Fruit fly (Drosophila melanogaster) whole organism, pupa: Measurements from ENCODE around the gene CG32551.
A peak's percentile ranks its signal among the peaks of the same experiment; 100 is the strongest.

Source experiments
- CG12605 ChIP-seq: fragments of 200-800 bp; sonication (Bioruptor generic); IDR thresholded peaks from 2 replicates; pipeline ENCODE4 v1.3.6; 2022; ENCODE audit warnings: missing biosample characterization, missing genetic modification characterization
- CG13204 ChIP-seq: fragments of 200-800 bp; sonication (Bioruptor generic); optimal IDR thresholded peaks from 2 replicates; lab custom pipeline; 2018; ENCODE audit warnings: missing biosample characterization, mild to moderate bottlenecking, missing genetic modification characterization, moderate library complexity
- CG14655 ChIP-seq: fragments of 200-800 bp; sonication (Bioruptor generic); optimal IDR thresholded peaks from 3 replicates; lab custom pipeline; 2017; ENCODE audit warnings: mild to moderate bottlenecking, missing biosample characterization, missing genetic modification reagents, missing genetic modification characterization
- CG15710 ChIP-seq: fragments of 200-800 bp; sonication (Bioruptor generic); optimal IDR thresholded peaks from 2 replicates; lab custom pipeline; 2018; ENCODE audit warnings: missing biosample characterization, mild to moderate bottlenecking, missing genetic modification characterization, moderate library complexity
- CG17806 ChIP-seq: fragments of 200-800 bp; sonication (Bioruptor generic); optimal IDR thresholded peaks from 2 replicates; lab custom pipeline; 2018; ENCODE audit warnings: missing biosample characterization, mild to moderate bottlenecking, missing genetic modification characterization, moderate library complexity
- CG32121 ChIP-seq: fragments of 200-800 bp; sonication (Bioruptor generic); IDR thresholded peaks from 2 replicates; pipeline ENCODE4 v1.3.6; 2022; ENCODE audit warnings: missing biosample characterization, missing genetic modification characterization
- CG34367 ChIP-seq: fragments of 200-800 bp; sonication (Bioruptor generic); optimal IDR thresholded peaks from 2 replicates; lab custom pipeline; 2018; ENCODE audit warnings: missing biosample characterization, mild to moderate bottlenecking, missing genetic modification characterization
- CG4496 ChIP-seq: fragments of 200-800 bp; sonication (Bioruptor generic); IDR thresholded peaks from 3 replicates; pipeline ENCODE4 v1.3.6; 2022; ENCODE audit warnings: missing biosample characterization, missing genetic modification characterization
- CG8159 ChIP-seq: fragments of 200-800 bp; sonication (Bioruptor generic); optimal IDR thresholded peaks from 3 replicates; lab custom pipeline; 2018; ENCODE audit warnings: missing biosample characterization, mild to moderate bottlenecking, missing genetic modification characterization, moderate library complexity
- CG8301 ChIP-seq: fragments of 200-800 bp; sonication (Bioruptor generic); optimal IDR thresholded peaks from 2 replicates; lab custom pipeline; 2018; ENCODE audit warnings: missing biosample characterization, mild to moderate bottlenecking, missing genetic modification characterization
- CG9948 ChIP-seq: fragments of 200-800 bp; sonication (Bioruptor generic); optimal IDR thresholded peaks from 2 replicates; lab custom pipeline; 2018; ENCODE audit warnings: missing biosample characterization, mild to moderate bottlenecking, missing genetic modification characterization, moderate library complexity
- D1 ChIP-seq: fragments of 200-800 bp; sonication (Bioruptor generic); optimal IDR thresholded peaks from 2 replicates; lab custom pipeline; 2018; ENCODE audit warnings: missing biosample characterization, mild to moderate bottlenecking, missing genetic modification characterization, moderate library complexity
- EcR ChIP-seq: fragments of 200-800 bp; sonication (Bioruptor generic); optimal IDR thresholded peaks from 3 replicates; lab custom pipeline; 2019; ENCODE audit warnings: missing biosample characterization, missing genetic modification characterization, mild to moderate bottlenecking, moderate library complexity, missing genetic modification reagents
- Ets98B ChIP-seq: fragments of 200-800 bp; sonication (Bioruptor generic); IDR thresholded peaks from 2 replicates; pipeline ENCODE4 v1.3.6; 2022; ENCODE audit warnings: missing biosample characterization, missing genetic modification characterization
- Pif1A ChIP-seq: fragments of 200-800 bp; sonication (Bioruptor generic); optimal IDR thresholded peaks from 3 replicates; lab custom pipeline; 2016; ENCODE audit warnings: missing biosample characterization, missing genetic modification characterization
- Pif1B ChIP-seq: fragments of 200-800 bp; sonication (Bioruptor generic); optimal IDR thresholded peaks from 3 replicates; lab custom pipeline; 2016; ENCODE audit warnings: missing biosample characterization, missing genetic modification characterization
- Snoo ChIP-seq: fragments of 200-800 bp; sonication (Bioruptor generic); optimal IDR thresholded peaks from 3 replicates; lab custom pipeline; 2017; ENCODE audit warnings: missing biosample characterization, mild to moderate bottlenecking, missing genetic modification characterization, inconsistent platforms
- fd96Ca ChIP-seq: fragments of 200-800 bp; sonication (Bioruptor generic); IDR thresholded peaks from 3 replicates; pipeline ENCODE4 v1.3.6; 2022; ENCODE audit warnings: missing biosample characterization, missing genetic modification characterization
- gl ChIP-seq: fragments of 200-800 bp; sonication (Bioruptor generic); optimal IDR thresholded peaks from 2 replicates; lab custom pipeline; 2018; ENCODE audit warnings: missing biosample characterization, mild to moderate bottlenecking, missing genetic modification characterization
- rn ChIP-seq: fragments of 200-800 bp; sonication (Bioruptor generic); IDR thresholded peaks from 2 replicates; pipeline ENCODE4 v1.3.6; 2022; ENCODE audit warnings: missing biosample characterization, missing genetic modification characterization

CG32551 gene

dm6 chrX:18415115-18415514 lies 23.6 kb upstream of the CG32551 start, which contains the start of gene CG15056:
TSS of gene CG15056 (plus strand) at chrX:18415415.
- TF ChIP-seq CG8159 (tag; lab: Kevin White, UChicago) (no peak), CG4496 (GFP tag; lab: Robert Waterston, UW) (no peak), CG9948 (no peak), CG14655 (GFP tag; lab: Kevin White, UChicago) (no peak), CG34367 (tag; lab: Kevin White, UChicago) (no peak)

- TF ChIP-seq D1, result no peak
- TF ChIP-seq CG4496 (GFP tag; lab: Robert Waterston, UW), result peak; percentile 53; the same call in 2 of the 3 replicates
- peak; percentile 52; the same call in 1 of the 2 replicates for TF ChIP-seq CG32121 (GFP tag; lab: Robert Waterston, UW)
- peak; percentile 29; the same call in 1 of the 2 replicates for TF ChIP-seq CG12605 (GFP tag; lab: Robert Waterston, UW)
- TF ChIP-seq CG17806, result no peak
- no peak for TF ChIP-seq EcR (GFP tag; lab: Kevin White, UChicago)
- TF ChIP-seq CG9948, result no peak
- TF ChIP-seq Ets98B (GFP tag; lab: Robert Waterston, UW), result peak; percentile 43; the same call in 1 of the 2 replicates
Observed at dm6 chrX:18422112-18422511, 16.6 kb upstream of the CG32551 start, which contains the start of gene CG42323. TSS of gene CG42323 (plus strand) at chrX:18422413.

- TF ChIP-seq fd96Ca (GFP tag; lab: Robert Waterston, UW) (no peak), CG8301 (tag; lab: Kevin White, UChicago) (no peak), Pif1A (GFP tag; lab: Kevin White, UChicago) (no peak), Snoo (tag; lab: Kevin White, UChicago) (no peak), EcR (GFP tag; lab: Kevin White, UChicago) (no peak), CG17806 (no peak), CG8159 (tag; lab: Kevin White, UChicago) (no peak), CG12605 (GFP tag; lab: Robert Waterston, UW) (no peak), CG9948 (no peak), Ets98B (GFP tag; lab: Robert Waterston, UW) (no peak), CG13204 (GFP tag; lab: Kevin White, UChicago) (no peak), CG14655 (GFP tag; lab: Kevin White, UChicago) (no peak), Pif1B (GFP tag; lab: Kevin White, UChicago) (no peak), rn (no peak), CG15710 (tag; lab: Kevin White, UChicago) (no peak)
Observed at dm6 chrX:18437190-18437589, 1.5 kb upstream of the CG32551 start, which contains the start of gene CG6290. TSS of gene CG6290 (plus strand) at chrX:18437490.

- TF ChIP-seq CG4496 (GFP tag; lab: Robert Waterston, UW) (no peak), CG15710 (tag; lab: Kevin White, UChicago) (no peak), Pif1A (GFP tag; lab: Kevin White, UChicago) (no peak), fd96Ca (GFP tag; lab: Robert Waterston, UW) (no peak), Ets98B (GFP tag; lab: Robert Waterston, UW) (no peak)
Observed at dm6 chrX:18439367-18439766, 699 bp downstream of the CG32551 start, which contains the start of gene CG43841. TSS of gene CG43841 (plus strand) at chrX:18439667.

dm6 chrX:18440481-18440880 lies 1.8 kb downstream of the CG32551 start, which contains the start of gene CG32548:
TSS of gene CG32548 (minus strand) at chrX:18440581.
- TF ChIP-seq CG17806 (no peak), CG15710 (tag; lab: Kevin White, UChicago) (no peak)

- TF ChIP-seq Pif1B (GFP tag; lab: Kevin White, UChicago) (no peak), CG13204 (GFP tag; lab: Kevin White, UChicago) (no peak), CG34367 (tag; lab: Kevin White, UChicago) (no peak), fd96Ca (GFP tag; lab: Robert Waterston, UW) (no peak), CG8159 (tag; lab: Kevin White, UChicago) (no peak), CG9948 (no peak), Pif1A (GFP tag; lab: Kevin White, UChicago) (no peak), D1 (no peak), CG4496 (GFP tag; lab: Robert Waterston, UW) (no peak), gl (tag; lab: Kevin White, UChicago) (no peak), CG12605 (GFP tag; lab: Robert Waterston, UW) (no peak), Ets98B (GFP tag; lab: Robert Waterston, UW) (no peak)
- TF ChIP-seq, all 21 proteins: peak for 0
Observed at dm6 chrX:18452717-18453116, 14.0 kb downstream of the CG32551 start.

- TF ChIP-seq EcR (GFP tag; lab: Kevin White, UChicago), result no peak
- no peak for TF ChIP-seq CG9948
- no peak for TF ChIP-seq fd96Ca (GFP tag; lab: Robert Waterston, UW)
- no peak for TF ChIP-seq CG8159 (tag; lab: Kevin White, UChicago)
- no peak for TF ChIP-seq gl (tag; lab: Kevin White, UChicago)
- TF ChIP-seq CG13204 (GFP tag; lab: Kevin White, UChicago), result no peak
- no peak for TF ChIP-seq CG8301 (tag; lab: Kevin White, UChicago)
- no peak for TF ChIP-seq CG17806
- no peak for TF ChIP-seq CG32121 (GFP tag; lab: Robert Waterston, UW)
- TF ChIP-seq CG4496 (GFP tag; lab: Robert Waterston, UW), result no peak
Observed at dm6 chrX:18460318-18460717, 21.6 kb downstream of the CG32551 start, which contains the start of gene CG43843. TSS of gene CG43843 (minus strand) at chrX:18460418.
